In genomic region chrIII:12870060-12870696, ce11 we compare ENCODE assay signal across 2 worm cellular contexts.
TF ChIP-seq lines count a peak whose summit lies in the region.

TSS of gene Y37D8A.6 (minus strand) at chrIII:12870297.

TF ChIP-seq in whole organism, L1 larva, 84 proteins besides CTCF, POLR2A, EP300 and RAD21 (continued from another document):
- peak in 2 of 3 experiments; percentile 39 to 50 for TF ChIP-seq dpl-1 (GFP tag; optimal IDR thresholded peaks at IDR 0.05; lab: Kevin White, UChicago)
- TF ChIP-seq ceh-8 (GFP tag; optimal IDR thresholded peaks at IDR 0.05; lab: Kevin White, UChicago), result no peak

TF ChIP-seq in whole organism, L3 larva, 47 proteins besides CTCF, POLR2A, EP300 and RAD21 (continued from another document):
- TF ChIP-seq lin-15B (tag; optimal IDR thresholded peaks at IDR 0.05; lab: Kevin White, UChicago), result peak; percentile 15
- TF ChIP-seq nhr-77 (tag; optimal IDR thresholded peaks at IDR 0.05; lab: Kevin White, UChicago), result no peak
- TF ChIP-seq mdl-1 (tag; optimal IDR thresholded peaks at IDR 0.05; lab: Kevin White, UChicago), result no peak
- TF ChIP-seq ZK546.5 (tag; optimal IDR thresholded peaks at IDR 0.05; lab: Kevin White, UChicago), result no peak
- TF ChIP-seq daf-12 (tag; optimal IDR thresholded peaks at IDR 0.05; lab: Kevin White, UChicago), result no peak
- no peak for TF ChIP-seq nhr-11 (tag; optimal IDR thresholded peaks at IDR 0.05; lab: Kevin White, UChicago)
- TF ChIP-seq unc-39 (tag; optimal IDR thresholded peaks at IDR 0.05; lab: Kevin White, UChicago), result no peak
- TF ChIP-seq fos-1 (tag; optimal IDR thresholded peaks at IDR 0.05; lab: Kevin White, UChicago), result no peak
- no peak for TF ChIP-seq mml-1 (tag; optimal IDR thresholded peaks at IDR 0.05; lab: Kevin White, UChicago)
- TF ChIP-seq elt-1 (tag; optimal IDR thresholded peaks at IDR 0.05; lab: Kevin White, UChicago), result no peak
- no peak for TF ChIP-seq nhr-23 (tag; optimal IDR thresholded peaks at IDR 0.05; lab: Kevin White, UChicago)
- TF ChIP-seq fkh-2 (tag; optimal IDR thresholded peaks at IDR 0.05; lab: Kevin White, UChicago), result no peak
- no peak for TF ChIP-seq ceh-82 (tag; optimal IDR thresholded peaks at IDR 0.05; lab: Kevin White, UChicago)
- TF ChIP-seq nhr-25 (tag; optimal IDR thresholded peaks at IDR 0.05; lab: Kevin White, UChicago), result no peak
- TF ChIP-seq nfya-1 (tag; optimal IDR thresholded peaks at IDR 0.05; lab: Kevin White, UChicago; ENCODE audit: insufficient read depth), result peak; percentile 24
- no peak for TF ChIP-seq nhr-28 (tag; optimal IDR thresholded peaks at IDR 0.05; lab: Kevin White, UChicago)
- TF ChIP-seq skn-1 (tag; optimal IDR thresholded peaks at IDR 0.05; lab: Kevin White, UChicago), result no peak
